Worm (Caenorhabditis elegans) whole organism, L3 larva: ENCODE data around the gene F40G9.12.

Source experiments
- ama-1 ChIP-seq: fragments of 150-350 bp; optimal IDR thresholded peaks from 2 replicates; lab custom pipeline; 2018
- egl-27 ChIP-seq: sonication (generic microtip); optimal IDR thresholded peaks from 4 replicates; lab custom pipeline; 2017; ENCODE audit warnings: missing biosample characterization, missing genetic modification reagents, missing genetic modification characterization
- egl-5 ChIP-seq: fragments of 150-350 bp; optimal IDR thresholded peaks from 2 replicates; lab custom pipeline; 2017; ENCODE audit warnings: missing biosample characterization, missing genetic modification reagents, missing genetic modification characterization, inconsistent platforms
- jun-1 ChIP-seq: fragments of 150-350 bp; optimal IDR thresholded peaks from 2 replicates; lab custom pipeline; 2014; ENCODE audit warnings: missing biosample characterization, missing genetic modification reagents, missing genetic modification characterization
- nhr-76 ChIP-seq: fragments of 150-350 bp; sonication (generic microtip); optimal IDR thresholded peaks from 5 replicates; lab custom pipeline; 2014; ENCODE audit warnings: missing biosample characterization, missing genetic modification characterization
- pha-4 ChIP-seq: fragments of 150-350 bp; optimal IDR thresholded peaks from 2 replicates; lab custom pipeline; 2014; ENCODE audit warnings: missing biosample characterization, missing genetic modification reagents, missing genetic modification characterization
- pqm-1 ChIP-seq: fragments of 150-350 bp; optimal IDR thresholded peaks from 2 replicates; lab custom pipeline; 2017; ENCODE audit warnings: missing biosample characterization, missing genetic modification characterization, inconsistent platforms
- skn-1 ChIP-seq: fragments of 150-350 bp; optimal IDR thresholded peaks from 2 replicates; lab custom pipeline; 2014; ENCODE audit warnings: missing biosample characterization, missing genetic modification characterization
- unc-62 ChIP-seq: fragments of 150-350 bp; sonication (generic microtip); optimal IDR thresholded peaks from 4 replicates; lab custom pipeline; 2014; ENCODE audit warnings: missing biosample characterization, missing genetic modification reagents, missing genetic modification characterization
- ztf-11 ChIP-seq: fragments of 150-350 bp; optimal IDR thresholded peaks from 2 replicates; lab custom pipeline; 2014; ENCODE audit warnings: missing biosample characterization, missing genetic modification characterization
- ztf-4 ChIP-seq: fragments of 150-350 bp; optimal IDR thresholded peaks from 2 replicates; lab custom pipeline; 2014; ENCODE audit warnings: missing biosample characterization, missing genetic modification characterization

DNA sequence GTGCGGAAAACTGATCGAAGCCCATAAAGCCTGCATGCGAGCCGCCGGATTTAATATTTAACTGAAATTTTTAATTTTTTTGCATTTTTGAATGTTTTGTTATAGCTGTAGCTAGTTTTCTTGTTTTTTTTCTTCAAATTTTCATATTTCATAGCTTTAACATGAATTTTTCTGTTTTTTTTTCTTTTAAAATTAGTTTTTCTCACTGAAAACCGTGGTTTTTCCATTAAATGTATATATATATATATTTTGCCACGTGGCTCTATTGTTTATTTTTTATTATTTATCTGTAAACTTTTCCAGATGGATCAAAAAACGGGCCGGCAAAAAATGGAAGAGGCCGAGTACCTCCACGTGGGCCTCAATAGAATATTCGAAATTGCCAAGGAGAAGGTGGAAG lies 20.2 kb downstream of the F40G9.12 start, which contains the start of gene sec-20:
- TF ChIP-seq ztf-11 (no peak), skn-1 (tag; lab: Kevin White, UChicago) (no peak), pha-4 (tag; lab: Kevin White, UChicago) (no peak), ama-1 (lab: Kevin White, UChicago) (no peak), egl-5 (no peak), unc-62 (no peak), ztf-4 (no peak), egl-27 (tag; lab: Kevin White, UChicago) (no peak), nhr-76 (tag; lab: Kevin White, UChicago) (no peak), pqm-1 (tag; lab: Kevin White, UChicago) (no peak), jun-1 (no peak)
